Worm (Caenorhabditis elegans): ENCODE data around the gene C02D5.4.

ce11 chrIII:8509644-8510393 lies 42.1 kb upstream of the C02D5.4 start:
- TF ChIP-seq unc-62 (GFP tag; optimal IDR thresholded peaks at IDR 0.05), result no peak
- TF ChIP-seq nhr-2 (tag; optimal IDR thresholded peaks at IDR 0.05), result no peak
- TF ChIP-seq blmp-1 (tag; optimal IDR thresholded peaks at IDR 0.05), result no peak
- TF ChIP-seq nhr-76 (tag; optimal IDR thresholded peaks at IDR 0.05), result no peak
- TF ChIP-seq ztf-11 (tag; optimal IDR thresholded peaks at IDR 0.05), result no peak
- no peak for TF ChIP-seq ham-2 (GFP tag; optimal IDR thresholded peaks at IDR 0.05)
- no peak for TF ChIP-seq lin-13 (tag; optimal IDR thresholded peaks at IDR 0.05)
- no peak for TF ChIP-seq unc-39 (tag; optimal IDR thresholded peaks at IDR 0.05)
- no peak for TF ChIP-seq pha-4 (tag; optimal IDR thresholded peaks at IDR 0.05)
- no peak for TF ChIP-seq nhr-12 (tag; optimal IDR thresholded peaks at IDR 0.05)
- TF ChIP-seq M03D4.4 (tag; optimal IDR thresholded peaks at IDR 0.05), result no peak
- peak; percentile 95 for TF ChIP-seq ces-1 (GFP tag; optimal IDR thresholded peaks at IDR 0.05)
- no peak for TF ChIP-seq elt-1 (tag; optimal IDR thresholded peaks at IDR 0.05; ENCODE audit: borderline replicate concordance, insufficient read depth)
